Worm (Caenorhabditis elegans) whole organism, L4 larva: Measurements from ENCODE around the gene tag-209.

Experiments
- aly-2 ChIP-seq: sonication (generic microtip); optimal IDR thresholded peaks from 2 replicates; lab custom pipeline; 2018; ENCODE audit warnings: missing biosample characterization, missing genetic modification characterization
- duxl-1 ChIP-seq: sonication (generic microtip); optimal IDR thresholded peaks from 2 replicates; lab custom pipeline; 2016; ENCODE audit warnings: mild to moderate bottlenecking, missing genetic modification characterization, moderate library complexity, missing compliant biosample characterization; ENCODE audit not compliant: poor library complexity
- fkh-10 ChIP-seq: fragments of 150-350 bp; optimal IDR thresholded peaks from 2 replicates; lab custom pipeline; 2014; ENCODE audit warnings: missing biosample characterization, missing genetic modification reagents, missing genetic modification characterization
- hlh-30 ChIP-seq: sonication (generic microtip); optimal IDR thresholded peaks from 2 replicates; lab custom pipeline; 2017; ENCODE audit warnings: antibody characterized with exemption, mild to moderate bottlenecking, missing genetic modification characterization, missing compliant biosample characterization; ENCODE audit not compliant: insufficient read depth
- nhr-11 ChIP-seq: fragments of 150-350 bp; optimal IDR thresholded peaks from 2 replicates; lab custom pipeline; 2014; ENCODE audit warnings: missing biosample characterization, missing genetic modification characterization
- nhr-237 ChIP-seq: sonication (generic microtip); optimal IDR thresholded peaks from 2 replicates; lab custom pipeline; 2017; ENCODE audit warnings: missing biosample characterization, missing genetic modification characterization
- snpc-4 ChIP-seq: fragments of 150-350 bp; optimal IDR thresholded peaks from 2 replicates; lab custom pipeline; 2014; ENCODE audit warnings: missing biosample characterization, missing genetic modification characterization
- zag-1 ChIP-seq: fragments of 150-350 bp; optimal IDR thresholded peaks from 2 replicates; lab custom pipeline; 2014; ENCODE audit warnings: missing biosample characterization, missing genetic modification characterization
- ztf-11 ChIP-seq: fragments of 150-350 bp; optimal IDR thresholded peaks from 2 replicates; lab custom pipeline; 2014; ENCODE audit warnings: missing biosample characterization, missing genetic modification characterization

DNA sequence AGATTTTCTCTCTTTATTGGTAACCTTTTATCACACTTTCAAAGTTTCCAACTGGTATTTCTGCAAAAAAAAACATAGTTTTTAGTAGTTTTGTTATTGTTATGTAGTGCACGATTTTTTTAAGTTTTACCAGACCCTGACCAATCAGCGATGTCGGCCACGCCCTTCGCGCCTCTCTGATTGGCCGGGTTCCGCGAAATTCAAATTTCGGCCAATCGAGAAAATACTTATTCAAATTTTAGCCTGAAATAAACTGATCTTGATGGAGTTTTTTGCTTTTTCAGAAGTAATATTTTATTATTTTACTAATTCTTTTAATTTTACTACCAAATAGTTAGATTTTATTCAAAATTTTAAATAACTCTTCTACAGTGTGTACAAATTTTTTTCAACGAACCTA, 17.8 kb downstream of the tag-209 start:
- TF ChIP-seq fkh-10 (GFP tag; lab: Kevin White, UChicago): no peak
- no peak for TF ChIP-seq duxl-1 (tag; lab: Kevin White, UChicago)
- no peak for TF ChIP-seq ztf-11 (tag; lab: Kevin White, UChicago)
- no peak for TF ChIP-seq aly-2
- no peak for TF ChIP-seq hlh-30
- TF ChIP-seq nhr-237 (tag; lab: Kevin White, UChicago): no peak
- TF ChIP-seq zag-1 (tag; lab: Kevin White, UChicago): no peak
- no peak for TF ChIP-seq snpc-4
- TF ChIP-seq nhr-11: no peak
